Worm (Caenorhabditis elegans) whole organism, young adult: ENCODE data around the gene msd-4.

Experiments
- B0035.1 ChIP-seq: sonication (generic microtip); optimal IDR thresholded peaks from 2 replicates; lab custom pipeline; 2016; ENCODE audit warnings: missing genetic modification characterization, mild to moderate bottlenecking, missing compliant biosample characterization, missing genotype, missing genetic modification reagents
- B0261.1 ChIP-seq: sonication (generic microtip); optimal IDR thresholded peaks from 2 replicates; lab custom pipeline; 2016; ENCODE audit warnings: mild to moderate bottlenecking, missing genetic modification characterization, moderate library complexity, missing compliant biosample characterization
- C17E4.6 ChIP-seq: fragments of 200-800 bp; sonication (Bioruptor generic); IDR thresholded peaks from 2 replicates; pipeline ENCODE4 v1.3.6; 2022; ENCODE audit warnings: missing genetic modification reagents, missing genetic modification characterization, missing compliant biosample characterization
- F10E7.11 ChIP-seq: sonication (generic microtip); optimal IDR thresholded peaks from 2 replicates; lab custom pipeline; 2017; ENCODE audit warnings: mild to moderate bottlenecking, missing genetic modification characterization, moderate library complexity, missing compliant biosample characterization
- F37B4.10 ChIP-seq: fragments of 200-800 bp; sonication (Bioruptor generic); IDR thresholded peaks from 2 replicates; pipeline ENCODE4 v1.3.6; 2022; ENCODE audit warnings: missing genetic modification characterization, missing compliant biosample characterization
- F55B11.4 ChIP-seq: sonication (generic microtip); optimal IDR thresholded peaks from 2 replicates; lab custom pipeline; 2016; ENCODE audit warnings: missing compliant biosample characterization, missing genetic modification characterization, borderline replicate concordance; ENCODE audit not compliant: insufficient read depth
- K12H6.12 ChIP-seq: fragments of 200-800 bp; sonication (Bioruptor generic); optimal IDR thresholded peaks from 2 replicates; lab custom pipeline; 2018; ENCODE audit warnings: mild to moderate bottlenecking, missing genetic modification characterization, missing compliant biosample characterization
- Y53F4B.3 ChIP-seq: fragments of 200-800 bp; sonication (Bioruptor generic); IDR thresholded peaks from 2 replicates; pipeline ENCODE4 v1.3.6; 2022; ENCODE audit warnings: missing genetic modification reagents, missing genetic modification characterization, missing compliant biosample characterization
- aptf-2 ChIP-seq: fragments of 200-800 bp; sonication (Bioruptor generic); conservative IDR thresholded peaks from 2 replicates; pipeline ENCODE4 v1.3.6; 2022; ENCODE audit warnings: missing genetic modification reagents, missing genetic modification characterization, missing compliant biosample characterization
- athp-1 ChIP-seq: sonication (generic microtip); optimal IDR thresholded peaks from 2 replicates; lab custom pipeline; 2017; ENCODE audit warnings: mild to moderate bottlenecking, missing genetic modification characterization, missing compliant biosample characterization
- attf-5 ChIP-seq: fragments of 200-800 bp; sonication (Bioruptor generic); optimal IDR thresholded peaks from 2 replicates; lab custom pipeline; 2018; ENCODE audit warnings: mild to moderate bottlenecking, missing genetic modification characterization, missing compliant biosample characterization
- attf-6 ChIP-seq: fragments of 200-800 bp; sonication (Bioruptor generic); IDR thresholded peaks from 2 replicates; pipeline ENCODE4 v1.3.6; 2022; ENCODE audit warnings: missing genetic modification reagents, missing genetic modification characterization, missing compliant biosample characterization
- bed-1 ChIP-seq: fragments of 200-800 bp; sonication (Bioruptor generic); IDR thresholded peaks from 2 replicates; pipeline ENCODE4 v1.3.6; 2022; ENCODE audit warnings: missing genetic modification reagents, missing genetic modification characterization, missing compliant biosample characterization
- ceh-100 ChIP-seq: fragments of 200-800 bp; sonication (Bioruptor generic); IDR thresholded peaks from 2 replicates; pipeline ENCODE4 v1.3.6; 2022; ENCODE audit warnings: missing genetic modification reagents, missing genetic modification characterization, missing compliant biosample characterization
- ceh-91 ChIP-seq: fragments of 200-800 bp; sonication (Bioruptor generic); IDR thresholded peaks from 2 replicates; pipeline ENCODE4 v1.3.6; 2022; ENCODE audit warnings: missing genetic modification reagents, missing genetic modification characterization, missing compliant biosample characterization
- die-1 ChIP-seq: sonication (generic microtip); optimal IDR thresholded peaks from 2 replicates; lab custom pipeline; 2016; ENCODE audit warnings: missing genotype, mild to moderate bottlenecking, missing genetic modification characterization, missing compliant biosample characterization
- dpff-1 ChIP-seq: sonication (generic microtip); optimal IDR thresholded peaks from 2 replicates; lab custom pipeline; 2017; ENCODE audit warnings: mild to moderate bottlenecking, missing genetic modification characterization, missing compliant biosample characterization
- ekl-4 ChIP-seq: fragments of 200-800 bp; sonication (Bioruptor generic); IDR thresholded peaks from 2 replicates; pipeline ENCODE4 v1.3.6; 2022; ENCODE audit warnings: missing genetic modification reagents, missing genetic modification characterization, missing compliant biosample characterization
- ets-4 ChIP-seq: fragments of 200-800 bp; sonication (Bioruptor generic); optimal IDR thresholded peaks from 2 replicates; lab custom pipeline; 2018; ENCODE audit warnings: mild to moderate bottlenecking, missing genetic modification characterization, missing compliant biosample characterization
- hlh-12 ChIP-seq: sonication (generic microtip); optimal IDR thresholded peaks from 2 replicates; lab custom pipeline; 2016; ENCODE audit warnings: missing genetic modification characterization, missing compliant biosample characterization
- hmg-20 ChIP-seq: fragments of 200-800 bp; sonication (Bioruptor generic); IDR thresholded peaks from 2 replicates; pipeline ENCODE4 v1.3.6; 2022; ENCODE audit warnings: missing genetic modification reagents, missing genetic modification characterization, missing compliant biosample characterization
- let-607 ChIP-seq, 2 experiments: fragments of 200-800 bp in 1 of 2; sonication (Bioruptor generic) in 1 of 2; sonication (generic microtip) in 1 of 2; optimal IDR thresholded peaks; 2 replicates each; lab custom pipeline; 2016 to 2018; ENCODE audit warnings: mild to moderate bottlenecking in 2 of 2, missing compliant biosample characterization in 2 of 2, missing genetic modification characterization in 2 of 2, moderate library complexity in 2 of 2, missing genotype in 1 of 2
- lin-35 ChIP-seq, 3 experiments: fragments of 150-350 bp in 2 of 3; sonication (generic microtip) in 1 of 3; optimal IDR thresholded peaks; 2 replicates each; lab custom pipeline; 2014 to 2018; ENCODE audit warnings: missing biosample characterization in 3 of 3, missing genetic modification characterization in 3 of 3, missing genetic modification reagents in 3 of 3
- lir-1 ChIP-seq: fragments of 200-800 bp; sonication (Bioruptor generic); conservative IDR thresholded peaks from 2 replicates; pipeline ENCODE4 v1.3.6; 2022; ENCODE audit warnings: missing genetic modification reagents, missing genetic modification characterization, missing compliant biosample characterization
- madf-10 ChIP-seq: sonication (generic microtip); optimal IDR thresholded peaks from 2 replicates; lab custom pipeline; 2016; ENCODE audit warnings: mild to moderate bottlenecking, missing genetic modification characterization, missing compliant biosample characterization
- madf-6 ChIP-seq: fragments of 200-800 bp; sonication (Bioruptor generic); IDR thresholded peaks from 2 replicates; pipeline ENCODE4 v1.3.6; 2022; ENCODE audit warnings: missing genetic modification reagents, missing genetic modification characterization, missing compliant biosample characterization
- mes-4 ChIP-seq: sonication (generic microtip); optimal IDR thresholded peaks from 2 replicates; lab custom pipeline; 2016; ENCODE audit warnings: missing genotype, missing genetic modification characterization, missing compliant biosample characterization
- nfya-2 ChIP-seq: fragments of 200-800 bp; sonication (Bioruptor generic); IDR thresholded peaks from 2 replicates; pipeline ENCODE4 v1.3.6; 2022; ENCODE audit warnings: missing genetic modification reagents, missing genetic modification characterization, missing compliant biosample characterization
- nhr-120 ChIP-seq: fragments of 200-800 bp; sonication (Bioruptor generic); IDR thresholded peaks from 2 replicates; pipeline ENCODE4 v1.3.6; 2022; ENCODE audit warnings: missing genetic modification characterization, missing compliant biosample characterization
- nhr-90 ChIP-seq: sonication (generic microtip); optimal IDR thresholded peaks from 2 replicates; lab custom pipeline; 2016; ENCODE audit warnings: missing genotype, mild to moderate bottlenecking, missing genetic modification characterization, missing compliant biosample characterization
- pbrm-1 ChIP-seq: fragments of 200-800 bp; sonication (Bioruptor generic); IDR thresholded peaks from 2 replicates; pipeline ENCODE4 v1.3.6; 2022; ENCODE audit warnings: missing genetic modification reagents, missing genetic modification characterization, missing compliant biosample characterization
- rpc-1 ChIP-seq, 2 experiments: fragments of 150-350 bp in 1 of 2; sonication (generic microtip) in 1 of 2; optimal IDR thresholded peaks; 2 replicates each; lab custom pipeline; 2014 to 2018; ENCODE audit warnings: missing biosample characterization in 1 of 2, missing genetic modification characterization in 1 of 2, missing genetic modification reagents in 1 of 2, missing genotype in 1 of 2
- snpc-4 ChIP-seq, 5 experiments: fragments of 150-350 bp in 1 of 5; sonication (generic microtip) in 4 of 5; optimal IDR thresholded peaks; 2 replicates each; lab custom pipeline; 2014 to 2018; ENCODE audit warnings: missing genetic modification characterization in 5 of 5, missing biosample characterization in 3 of 5, antibody characterized with exemption in 2 of 5, mild to moderate bottlenecking in 2 of 5, missing compliant biosample characterization in 2 of 5, missing genotype in 2 of 5, moderate library complexity in 2 of 5, missing genetic modification reagents in 1 of 5
- somi-1 ChIP-seq: fragments of 200-800 bp; sonication (Bioruptor generic); optimal IDR thresholded peaks from 2 replicates; lab custom pipeline; 2018; ENCODE audit warnings: mild to moderate bottlenecking, missing genetic modification characterization, missing compliant biosample characterization
- tbp1 ChIP-seq: fragments of 200-800 bp; sonication (Bioruptor generic); optimal IDR thresholded peaks from 2 replicates; lab custom pipeline; 2018; ENCODE audit warnings: mild to moderate bottlenecking, missing genetic modification characterization, missing compliant biosample characterization
- unc-130 ChIP-seq: sonication (generic microtip); optimal IDR thresholded peaks from 2 replicates; lab custom pipeline; 2016; ENCODE audit warnings: missing genetic modification reagents, missing genetic modification characterization, missing compliant biosample characterization
- zim-3 ChIP-seq: sonication (generic microtip); optimal IDR thresholded peaks from 2 replicates; lab custom pipeline; 2017; ENCODE audit warnings: mild to moderate bottlenecking, missing genetic modification characterization, moderate library complexity, missing compliant biosample characterization
- ztf-6 ChIP-seq: fragments of 200-800 bp; sonication (Bioruptor generic); IDR thresholded peaks from 2 replicates; pipeline ENCODE4 v1.3.6; 2022; ENCODE audit warnings: missing genetic modification reagents, missing genetic modification characterization, missing compliant biosample characterization

msd-4 gene

ce11 chrIII:4844327-4844726 is 24.2 kb downstream of the msd-4 start, which contains the start of the genes clec-157 and fkh-5:
TSS of gene clec-157 (minus strand) at chrIII:4844427.
TSS of gene fkh-5 (plus strand) at chrIII:4844662.
- TF ChIP-seq lir-1 (GFP tag; lab: Robert Waterston, UW): no peak
- no peak for TF ChIP-seq mes-4 (tag; lab: Kevin White, UChicago)
- no peak for TF ChIP-seq lin-35 (GFP tag; optimal IDR thresholded peaks at IDR 0.05; lab: Kevin White, UChicago)
- TF ChIP-seq, all 124 proteins: peak for 0

ce11 chrIII:4842173-4842572 is 26.4 kb downstream of the msd-4 start, which contains the start of gene clec-156:
TSS of gene clec-156 (minus strand) at chrIII:4842273.
- TF ChIP-seq nfya-2 (GFP tag; lab: Robert Waterston, UW) (no peak), hlh-12 (tag; lab: Kevin White, UChicago) (no peak), B0261.1 (tag; lab: Kevin White, UChicago) (no peak), ceh-100 (GFP tag; lab: Robert Waterston, UW) (no peak), let-607 (tag; optimal IDR thresholded peaks at IDR 0.05; lab: Kevin White, UChicago) (no peak), Y53F4B.3 (GFP tag; lab: Robert Waterston, UW) (no peak), die-1 (no peak), snpc-4 (GFP tag; optimal IDR thresholded peaks at IDR 0.05; lab: Kevin White, UChicago) (no peak), snpc-4 (tag; optimal IDR thresholded peaks at IDR 0.05; lab: Kevin White, UChicago) (no peak), ztf-6 (GFP tag; lab: Robert Waterston, UW) (no peak), dpff-1 (tag; lab: Kevin White, UChicago) (no peak), C17E4.6 (no peak)

- TF ChIP-seq madf-6 (no peak), rpc-1 (optimal IDR thresholded peaks at IDR 0.05; lab: Kevin White, UChicago) (no peak), rpc-1 (tag; optimal IDR thresholded peaks at IDR 0.05; lab: Kevin White, UChicago) (no peak)
These were observed 31.1 kb downstream of the msd-4 start, which contains the start of the genes acbp-7 and F26A1.19 for ce11 chrIII:4837429-4837828. TSS of gene acbp-7 (plus strand) at chrIII:4837729. TSS of gene F26A1.19 (plus strand) at chrIII:4837731.

- TF ChIP-seq B0035.1 (tag; lab: Kevin White, UChicago) (no peak), athp-1 (tag; lab: Kevin White, UChicago) (no peak)
These were observed 38.3 kb downstream of the msd-4 start, which contains the start of gene nspd-9 for ce11 chrIII:4830207-4830606. TSS of gene nspd-9 (minus strand) at chrIII:4830307.

- TF ChIP-seq nhr-90: no peak
- no peak for TF ChIP-seq nhr-120
- no peak for TF ChIP-seq madf-10 (tag; lab: Kevin White, UChicago)
- TF ChIP-seq aptf-2 (GFP tag; lab: Robert Waterston, UW): no peak
- no peak for TF ChIP-seq somi-1 (GFP tag; lab: Kevin White, UChicago)
- TF ChIP-seq unc-130 (GFP tag; lab: Kevin White, UChicago): no peak
These were observed 39.1 kb downstream of the msd-4 start, which contains the start of gene F26A1.9 for ce11 chrIII:4829440-4829839. TSS of gene F26A1.9 (minus strand) at chrIII:4829540.

- no peak for TF ChIP-seq ekl-4 (GFP tag; lab: Robert Waterston, UW)
- no peak for TF ChIP-seq bed-1 (GFP tag; lab: Robert Waterston, UW)
- no peak for TF ChIP-seq nfya-2 (GFP tag; lab: Robert Waterston, UW)
- no peak for TF ChIP-seq tbp1 (GFP tag; lab: Kevin White, UChicago)
- no peak for TF ChIP-seq zim-3
- TF ChIP-seq ets-4 (GFP tag; lab: Kevin White, UChicago): no peak
- TF ChIP-seq pbrm-1: no peak
- no peak for TF ChIP-seq attf-6 (GFP tag; lab: Robert Waterston, UW)
- no peak for TF ChIP-seq K12H6.12 (tag; lab: Kevin White, UChicago)
- TF ChIP-seq die-1: no peak
- no peak for TF ChIP-seq hmg-20 (GFP tag; lab: Robert Waterston, UW)
- no peak for TF ChIP-seq attf-5
- no peak for TF ChIP-seq F37B4.10
- no peak for TF ChIP-seq ceh-91 (GFP tag; lab: Robert Waterston, UW)
- TF ChIP-seq F55B11.4 (tag; lab: Kevin White, UChicago): no peak
- TF ChIP-seq rpc-1 (optimal IDR thresholded peaks at IDR 0.05; lab: Kevin White, UChicago): no peak
- TF ChIP-seq rpc-1 (tag; optimal IDR thresholded peaks at IDR 0.05; lab: Kevin White, UChicago): no peak
- no peak for TF ChIP-seq B0035.1 (tag; lab: Kevin White, UChicago)
- TF ChIP-seq madf-10 (tag; lab: Kevin White, UChicago): no peak
- no peak for TF ChIP-seq F10E7.11
- no peak for TF ChIP-seq let-607 (tag; optimal IDR thresholded peaks at IDR 0.05; lab: Kevin White, UChicago)
These were observed 41.9 kb downstream of the msd-4 start, which contains the start of gene F26A1.3 for ce11 chrIII:4826606-4827005. TSS of gene F26A1.3 (plus strand) at chrIII:4826906.
